Fruit fly (Drosophila melanogaster): ENCODE data around the gene Vps60.

The Vps60 gene

dm6 chr3L:17652878-17653700 is 31.7 kb upstream of the Vps60 start (continued):
- TF ChIP-seq insv (GFP tag; optimal IDR thresholded peaks at IDR 0.05) (no peak), caup (GFP tag; optimal IDR thresholded peaks at IDR 0.05; ENCODE audit: severe bottlenecking) (peak; percentile 71), dm (GFP tag; optimal IDR thresholded peaks at IDR 0.05) (no peak), jumu (GFP tag; optimal IDR thresholded peaks at IDR 0.05) (peak; percentile 65), CG15479 (GFP tag; optimal IDR thresholded peaks at IDR 0.05) (peak; percentile 3), bab2 (GFP tag; optimal IDR thresholded peaks at IDR 0.05) (no peak), chif (GFP tag; optimal IDR thresholded peaks at IDR 0.05) (peak in 1 of 2 experiments; percentile 75), HLHmδ (GFP tag; optimal IDR thresholded peaks at IDR 0.05) (no peak), nom (GFP tag; optimal IDR thresholded peaks at IDR 0.05) (peak; percentile 38), cas (GFP tag; IDR thresholded peaks at IDR 0.05) (peak; percentile 47; the same call in 1 of the 2 replicates), CG31224 (GFP tag; IDR thresholded peaks at IDR 0.05) (peak; percentile 39; the same call in 1 of the 2 replicates), HHEX (GFP tag; optimal IDR thresholded peaks at IDR 0.05) (peak; percentile 33), Mes4 (GFP tag; optimal IDR thresholded peaks at IDR 0.05) (no peak), hbn (GFP tag; IDR thresholded peaks at IDR 0.05; ENCODE audit: partially characterized antibody) (no peak), Fer1 (GFP tag; optimal IDR thresholded peaks at IDR 0.05) (peak; percentile 76), Meics (GFP tag; optimal IDR thresholded peaks at IDR 0.05) (peak; percentile 63), CG14710 (tag; optimal IDR thresholded peaks at IDR 0.05) (peak; percentile 47), MTF-1 (GFP tag; optimal IDR thresholded peaks at IDR 0.05; ENCODE audit: borderline replicate concordance) (peak; percentile 86), CG1024 (GFP tag; IDR thresholded peaks at IDR 0.05) (peak; percentile 77), grn (GFP tag; optimal IDR thresholded peaks at IDR 0.05) (no peak), da (GFP tag; optimal IDR thresholded peaks at IDR 0.05) (peak; percentile 33), CG11456 (GFP tag; IDR thresholded peaks at IDR 0.05) (no peak; the same call in none of the 3 replicates), CG18476 (GFP tag; optimal IDR thresholded peaks at IDR 0.05) (peak; percentile 12), ab (GFP tag; optimal IDR thresholded peaks at IDR 0.05) (peak; percentile 5), CG5953 (GFP tag; IDR thresholded peaks at IDR 0.05) (no peak), Drgx (GFP tag; IDR thresholded peaks at IDR 0.05) (no peak), tna (GFP tag; IDR thresholded peaks at IDR 0.05; ENCODE audit: partially characterized antibody) (no peak), wdn (GFP tag; IDR thresholded peaks at IDR 0.05) (no peak), MBD-R2 (GFP tag; IDR thresholded peaks at IDR 0.05) (peak; percentile 20; the same call in 1 of the 2 replicates), Dp (GFP tag; optimal IDR thresholded peaks at IDR 0.05) (no peak), sob (GFP tag; IDR thresholded peaks at IDR 0.05) (peak; percentile 85), CG2116 (GFP tag; optimal IDR thresholded peaks at IDR 0.05) (no peak), bigmax (GFP tag; optimal IDR thresholded peaks at IDR 0.05) (no peak), MESR4 (GFP tag; optimal IDR thresholded peaks at IDR 0.05) (no peak), bcd (GFP tag; optimal IDR thresholded peaks at IDR 0.05) (peak; percentile 81), CG3847 (GFP tag; IDR thresholded peaks at IDR 0.05) (no peak), Hsf (GFP tag; optimal IDR thresholded peaks at IDR 0.05) (no peak), CG11398 (GFP tag; optimal IDR thresholded peaks at IDR 0.05) (no peak), zf30C (GFP tag; optimal IDR thresholded peaks at IDR 0.05) (no peak), CG15601 (tag; optimal IDR thresholded peaks at IDR 0.05) (peak; percentile 12), lov (optimal IDR thresholded peaks at IDR 0.05) (no peak), lov (GFP tag; IDR thresholded peaks at IDR 0.05) (peak; percentile 86), mam (GFP tag; optimal IDR thresholded peaks at IDR 0.05) (peak; percentile 64), CG7271 (tag; optimal IDR thresholded peaks at IDR 0.05) (no peak), slou (GFP tag; optimal IDR thresholded peaks at IDR 0.05) (peak; percentile 41), Atf6 (GFP tag; IDR thresholded peaks at IDR 0.05) (peak; percentile 60), CG17802 (tag; optimal IDR thresholded peaks at IDR 0.05) (peak; percentile 2), zen2 (GFP tag; IDR thresholded peaks at IDR 0.05; ENCODE audit: partially characterized antibody) (no peak), CG7357 (GFP tag; IDR thresholded peaks at IDR 0.05) (0 out of 3 replicates have a peak, but pooled peaks have one; percentile 6)

All from whole organism, embryonic.